4 fruit fly cellular contexts compared by ENCODE assay signal in genomic region chr3R:25753798-25754197, dm6.
A peak's percentile ranks its signal among the peaks of the same experiment; 100 is the strongest.
TF ChIP-seq lines count a peak whose summit lies in the region.

No protein-coding gene starts in this region.

- no peak for TF ChIP-seq CTCF in whole organism, embryonic (GFP tag; optimal IDR thresholded peaks at IDR 0.05; lab: Kevin White, UChicago)

TF ChIP-seq in whole organism, embryonic, 481 proteins besides CTCF, POLR2A, EP300 and RAD21:
- TF ChIP-seq HLH4C (GFP tag; IDR thresholded peaks at IDR 0.05; lab: Robert Waterston, UW; ENCODE audit: partially characterized antibody) (no peak), Optix (GFP tag; IDR thresholded peaks at IDR 0.05; lab: Robert Waterston, UW) (no peak), Sox102F (GFP tag; optimal IDR thresholded peaks at IDR 0.05; lab: Kevin White, UChicago) (no peak), CG15073 (GFP tag; optimal IDR thresholded peaks at IDR 0.05; lab: Kevin White, UChicago) (peak; percentile 95), CG17385 (GFP tag; optimal IDR thresholded peaks at IDR 0.05; lab: Kevin White, UChicago) (no peak), Lim3 (GFP tag; IDR thresholded peaks at IDR 0.05; lab: Robert Waterston, UW) (no peak), CG5180 (GFP tag; optimal IDR thresholded peaks at IDR 0.05; lab: Kevin White, UChicago) (peak; percentile 40), ind (GFP tag; optimal IDR thresholded peaks at IDR 0.05; lab: Kevin White, UChicago) (no peak)
TF ChIP-seq in whole organism, embryonic: peak in this region for 2.

TF ChIP-seq in whole organism, prepupa, 60 proteins besides CTCF, POLR2A, EP300 and RAD21:
- TF ChIP-seq CG8319 (GFP tag; optimal IDR thresholded peaks at IDR 0.05; lab: Kevin White, UChicago) (no peak), esn (GFP tag; optimal IDR thresholded peaks at IDR 0.05; lab: Kevin White, UChicago) (no peak), Smox (GFP tag; optimal IDR thresholded peaks at IDR 0.05; lab: Kevin White, UChicago) (no peak), CG31627 (GFP tag; optimal IDR thresholded peaks at IDR 0.05; lab: Kevin White, UChicago) (no peak), fd59A (GFP tag; optimal IDR thresholded peaks at IDR 0.05; lab: Kevin White, UChicago) (no peak), pdm3 (GFP tag; optimal IDR thresholded peaks at IDR 0.05; lab: Kevin White, UChicago) (no peak), CG8632 (GFP tag; optimal IDR thresholded peaks at IDR 0.05; lab: Kevin White, UChicago) (no peak), dsx (GFP tag; optimal IDR thresholded peaks at IDR 0.05; lab: Kevin White, UChicago; ENCODE audit: poor library complexity, severe bottlenecking) (peak; percentile 60), CG6276 (GFP tag; optimal IDR thresholded peaks at IDR 0.05; lab: Kevin White, UChicago) (peak; percentile 68), CG32006 (GFP tag; optimal IDR thresholded peaks at IDR 0.05; lab: Kevin White, UChicago) (no peak), achi (GFP tag; optimal IDR thresholded peaks at IDR 0.05; lab: Kevin White, UChicago) (no peak), CG6163 (GFP tag; IDR thresholded peaks at IDR 0.05; lab: Robert Waterston, UW) (0 out of 3 replicates have a peak, but pooled peaks have one; percentile 33), CG11294 (GFP tag; IDR thresholded peaks at IDR 0.05; lab: Robert Waterston, UW) (no peak), Met (GFP tag; optimal IDR thresholded peaks at IDR 0.05; lab: Kevin White, UChicago) (no peak), Eip93F (GFP tag; optimal IDR thresholded peaks at IDR 0.05; lab: Kevin White, UChicago) (no peak), Eip78C (GFP tag; lab: Kevin White, UChicago) (peak; percentile 55), spab (GFP tag; optimal IDR thresholded peaks at IDR 0.05; lab: Kevin White, UChicago) (no peak), net (GFP tag; optimal IDR thresholded peaks at IDR 0.05; lab: Kevin White, UChicago) (no peak)

TF ChIP-seq in whole organism, pupa, 21 proteins besides CTCF, POLR2A, EP300 and RAD21:
- TF ChIP-seq gl (tag; optimal IDR thresholded peaks at IDR 0.05; lab: Kevin White, UChicago) (no peak), Ets98B (GFP tag; IDR thresholded peaks at IDR 0.05; lab: Robert Waterston, UW) (0 out of 2 replicates have a peak, but pooled peaks have one; percentile 22), CG8159 (tag; optimal IDR thresholded peaks at IDR 0.05; lab: Kevin White, UChicago) (no peak), CG9948 (tag; optimal IDR thresholded peaks at IDR 0.05; lab: Kevin White, UChicago) (no peak), Snoo (tag; optimal IDR thresholded peaks at IDR 0.05; lab: Kevin White, UChicago) (no peak), EcR (GFP tag; optimal IDR thresholded peaks at IDR 0.05; lab: Kevin White, UChicago) (no peak), CG12605 (GFP tag; IDR thresholded peaks at IDR 0.05; lab: Robert Waterston, UW) (no peak), CG34367 (tag; optimal IDR thresholded peaks at IDR 0.05; lab: Kevin White, UChicago) (no peak), CG13204 (GFP tag; optimal IDR thresholded peaks at IDR 0.05; lab: Kevin White, UChicago) (no peak), fd96Ca (GFP tag; IDR thresholded peaks at IDR 0.05; lab: Robert Waterston, UW) (peak; percentile 24; the same call in 1 of the 3 replicates), CG15710 (tag; optimal IDR thresholded peaks at IDR 0.05; lab: Kevin White, UChicago) (no peak), Pif1B (GFP tag; optimal IDR thresholded peaks at IDR 0.05; lab: Kevin White, UChicago) (no peak), CG32121 (GFP tag; IDR thresholded peaks at IDR 0.05; lab: Robert Waterston, UW) (no peak), CG10348 (GFP tag; IDR thresholded peaks at IDR 0.05; lab: Robert Waterston, UW) (no peak), CG4496 (GFP tag; IDR thresholded peaks at IDR 0.05; lab: Robert Waterston, UW) (peak; percentile 55; the same call in 1 of the 3 replicates), D1 (tag; optimal IDR thresholded peaks at IDR 0.05; lab: Kevin White, UChicago) (no peak), CG14655 (GFP tag; optimal IDR thresholded peaks at IDR 0.05; lab: Kevin White, UChicago) (no peak), rn (GFP tag; IDR thresholded peaks at IDR 0.05; lab: Robert Waterston, UW) (no peak), CG8301 (tag; optimal IDR thresholded peaks at IDR 0.05; lab: Kevin White, UChicago) (no peak), Pif1A (GFP tag; optimal IDR thresholded peaks at IDR 0.05; lab: Kevin White, UChicago) (no peak), CG17806 (tag; optimal IDR thresholded peaks at IDR 0.05; lab: Kevin White, UChicago) (no peak)
TF ChIP-seq in whole organism, pupa: peak in this region for 3.

TF ChIP-seq in whole organism, wandering third instar larva, 38 proteins besides CTCF, POLR2A, EP300 and RAD21:
- TF ChIP-seq dl (GFP tag; optimal IDR thresholded peaks at IDR 0.05; lab: Kevin White, UChicago; ENCODE audit: insufficient read depth in 1 of 2, partially characterized antibody in 2 of 2): no peak
- no peak for TF ChIP-seq Jra (GFP tag; optimal IDR thresholded peaks at IDR 0.05; lab: Kevin White, UChicago)
- TF ChIP-seq N (GFP tag; optimal IDR thresholded peaks at IDR 0.05; lab: Kevin White, UChicago): peak; percentile 14
- peak; percentile 31 for TF ChIP-seq Myc (optimal IDR thresholded peaks at IDR 0.05; lab: Kevin White, UChicago)
- no peak for TF ChIP-seq h (GFP tag; optimal IDR thresholded peaks at IDR 0.05; lab: Kevin White, UChicago)
